Worm (Caenorhabditis elegans) whole organism, mixed stage, embryonic: ENCODE measurements around the gene T02C1.1.

Experiments
- M03D4.4 ChIP-seq: sonication (generic microtip); optimal IDR thresholded peaks from 2 replicates; lab custom pipeline; 2017; ENCODE audit warnings: mild to moderate bottlenecking, missing genetic modification characterization, missing compliant biosample characterization
- bed-3 ChIP-seq: fragments of 200-800 bp; sonication (Bioruptor generic); optimal IDR thresholded peaks from 3 replicates; lab custom pipeline; 2018; ENCODE audit warnings: mild to moderate bottlenecking, missing genetic modification characterization, moderate library complexity, missing compliant biosample characterization
- blmp-1 ChIP-seq: fragments of 150-350 bp; optimal IDR thresholded peaks from 2 replicates; lab custom pipeline; 2014; ENCODE audit warnings: missing biosample characterization, missing genetic modification characterization
- ceh-39 ChIP-seq: fragments of 150-350 bp; optimal IDR thresholded peaks from 2 replicates; lab custom pipeline; 2014; ENCODE audit warnings: missing biosample characterization, missing genetic modification characterization
- ceh-43 ChIP-seq: fragments of 200-800 bp; sonication (Bioruptor generic); optimal IDR thresholded peaks from 2 replicates; lab custom pipeline; 2018; ENCODE audit warnings: mild to moderate bottlenecking, missing genetic modification characterization, moderate library complexity, missing compliant biosample characterization
- ces-1 ChIP-seq: fragments of 150-350 bp; optimal IDR thresholded peaks from 2 replicates; lab custom pipeline; 2014; ENCODE audit warnings: missing biosample characterization, missing genetic modification reagents, missing genetic modification characterization
- cnd-1 ChIP-seq: fragments of 200-800 bp; sonication (Bioruptor generic); optimal IDR thresholded peaks from 2 replicates; lab custom pipeline; 2018; ENCODE audit warnings: mild to moderate bottlenecking, missing genetic modification characterization, missing compliant biosample characterization
- drap-1 ChIP-seq: fragments of 200-800 bp; sonication (Bioruptor generic); optimal IDR thresholded peaks from 3 replicates; lab custom pipeline; 2018; ENCODE audit warnings: mild to moderate bottlenecking, missing genetic modification characterization, missing compliant biosample characterization
- elt-1 ChIP-seq: sonication (generic microtip); optimal IDR thresholded peaks from 2 replicates; lab custom pipeline; 2017; ENCODE audit warnings: missing genetic modification characterization, mild to moderate bottlenecking, missing compliant biosample characterization, antibody characterized with exemption, moderate library complexity, borderline replicate concordance; ENCODE audit not compliant: insufficient read depth
- elt-3 ChIP-seq: fragments of 150-350 bp; optimal IDR thresholded peaks from 2 replicates; lab custom pipeline; 2014; ENCODE audit warnings: missing biosample characterization, missing genetic modification characterization
- flh-1 ChIP-seq: fragments of 200-800 bp; sonication (Bioruptor generic); optimal IDR thresholded peaks from 2 replicates; lab custom pipeline; 2018; ENCODE audit warnings: mild to moderate bottlenecking, missing genetic modification characterization, moderate library complexity, missing compliant biosample characterization
- ham-2 ChIP-seq: fragments of 200-800 bp; sonication (Bioruptor generic); optimal IDR thresholded peaks from 2 replicates; lab custom pipeline; 2018; ENCODE audit warnings: mild to moderate bottlenecking, missing genetic modification characterization, missing compliant biosample characterization
- hlh-1 ChIP-seq: fragments of 150-350 bp; optimal IDR thresholded peaks from 2 replicates; lab custom pipeline; 2014; ENCODE audit warnings: missing biosample characterization, missing genetic modification reagents, missing genetic modification characterization
- lin-13 ChIP-seq: fragments of 150-350 bp; optimal IDR thresholded peaks from 2 replicates; lab custom pipeline; 2014; ENCODE audit warnings: missing biosample characterization, missing genetic modification characterization
- lin-32 ChIP-seq: fragments of 200-800 bp; sonication (Bioruptor generic); optimal IDR thresholded peaks from 2 replicates; lab custom pipeline; 2018; ENCODE audit warnings: mild to moderate bottlenecking, missing genetic modification characterization, missing compliant biosample characterization
- lsy-2 ChIP-seq: fragments of 150-350 bp; optimal IDR thresholded peaks from 2 replicates; lab custom pipeline; 2014; ENCODE audit warnings: missing biosample characterization, missing genetic modification characterization
- mab-5 ChIP-seq: fragments of 150-350 bp; optimal IDR thresholded peaks from 2 replicates; lab custom pipeline; 2014; ENCODE audit warnings: missing biosample characterization, missing genetic modification characterization
- mep-1 ChIP-seq: fragments of 150-350 bp; optimal IDR thresholded peaks from 2 replicates; lab custom pipeline; 2017; ENCODE audit warnings: missing biosample characterization, missing genetic modification reagents, missing genetic modification characterization, inconsistent platforms
- mls-2 ChIP-seq: sonication (generic microtip); optimal IDR thresholded peaks from 2 replicates; lab custom pipeline; 2016; ENCODE audit warnings: mild to moderate bottlenecking, missing genetic modification characterization, moderate library complexity, missing compliant biosample characterization
- nhr-2 ChIP-seq: fragments of 150-350 bp; optimal IDR thresholded peaks from 2 replicates; lab custom pipeline; 2014; ENCODE audit warnings: missing biosample characterization, missing genetic modification characterization
- nhr-237 ChIP-seq: fragments of 150-350 bp; optimal IDR thresholded peaks from 2 replicates; lab custom pipeline; 2014; ENCODE audit warnings: missing biosample characterization, missing genetic modification characterization
- nhr-28 ChIP-seq: fragments of 150-350 bp; optimal IDR thresholded peaks from 2 replicates; lab custom pipeline; 2014; ENCODE audit warnings: missing biosample characterization, missing genetic modification characterization
- nhr-76 ChIP-seq: sonication (generic microtip); optimal IDR thresholded peaks from 2 replicates; lab custom pipeline; 2017; ENCODE audit warnings: missing biosample characterization, missing genetic modification characterization
- sem-2 ChIP-seq: fragments of 200-800 bp; sonication (Bioruptor generic); optimal IDR thresholded peaks from 2 replicates; lab custom pipeline; 2018; ENCODE audit warnings: mild to moderate bottlenecking, missing genetic modification characterization, missing compliant biosample characterization
- snpc-4 ChIP-seq: fragments of 150-350 bp; optimal IDR thresholded peaks from 2 replicates; lab custom pipeline; 2014; ENCODE audit warnings: missing biosample characterization, missing genetic modification characterization
- tbx-8 ChIP-seq: fragments of 200-800 bp; sonication (Bioruptor generic); optimal IDR thresholded peaks from 2 replicates; lab custom pipeline; 2018; ENCODE audit warnings: mild to moderate bottlenecking, missing genetic modification characterization, moderate library complexity, missing compliant biosample characterization
- unc-120 ChIP-seq: sonication (generic microtip); optimal IDR thresholded peaks from 2 replicates; lab custom pipeline; 2017; ENCODE audit warnings: missing genetic modification characterization, missing compliant biosample characterization; ENCODE audit not compliant: poor library complexity, severe bottlenecking
- unc-39 ChIP-seq: fragments of 150-350 bp; optimal IDR thresholded peaks from 2 replicates; lab custom pipeline; 2014; ENCODE audit warnings: missing biosample characterization, missing genetic modification characterization
- unc-62 ChIP-seq: fragments of 150-350 bp; optimal IDR thresholded peaks from 2 replicates; lab custom pipeline; 2014; ENCODE audit warnings: missing biosample characterization, missing genetic modification reagents, missing genetic modification characterization
- zip-8 ChIP-seq: fragments of 150-350 bp; optimal IDR thresholded peaks from 2 replicates; lab custom pipeline; 2014; ENCODE audit warnings: missing biosample characterization, missing genetic modification characterization
- ztf-11 ChIP-seq: fragments of 150-350 bp; optimal IDR thresholded peaks from 2 replicates; lab custom pipeline; 2014; ENCODE audit warnings: missing biosample characterization, missing genetic modification characterization

The T02C1.1 gene

DNA sequence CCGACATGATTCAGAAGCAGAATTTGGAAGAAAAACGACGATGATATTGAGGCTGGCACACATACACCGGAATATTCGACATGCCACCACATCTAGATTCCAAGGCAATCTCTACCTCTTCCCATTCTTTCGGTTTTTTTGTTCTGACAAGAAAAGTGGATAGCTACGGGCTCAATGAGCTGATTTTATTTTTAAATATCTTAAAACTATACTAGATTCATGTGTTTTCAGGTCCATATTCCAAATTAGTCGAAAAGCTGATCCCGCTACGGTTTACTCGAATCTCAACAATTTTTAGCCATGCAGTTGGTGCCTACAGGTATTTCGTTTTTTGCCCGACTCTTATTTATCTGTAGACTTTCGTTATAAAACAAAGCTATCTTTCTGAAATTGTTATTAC lies 4.7 kb upstream of the T02C1.1 start, which contains the start of gene dat-1:
Gene dat-1 (plus strand): TSS at position 301 of the 400 bp plus-strand sequence.
- TF ChIP-seq flh-1 (GFP tag; lab: Kevin White, UChicago) (no peak), hlh-1 (no peak), mls-2 (tag; lab: Kevin White, UChicago) (no peak), drap-1 (no peak), unc-62 (no peak), zip-8 (tag; lab: Kevin White, UChicago) (no peak), unc-39 (no peak), tbx-8 (GFP tag; lab: Kevin White, UChicago) (no peak), lin-13 (tag; lab: Kevin White, UChicago) (no peak), bed-3 (GFP tag; lab: Kevin White, UChicago) (no peak), mab-5 (tag; lab: Kevin White, UChicago) (no peak), nhr-76 (no peak), ces-1 (GFP tag; lab: Kevin White, UChicago) (no peak), mep-1 (tag; lab: Kevin White, UChicago) (no peak), lin-32 (no peak), blmp-1 (tag; lab: Kevin White, UChicago) (no peak), ham-2 (GFP tag; lab: Kevin White, UChicago) (no peak), lsy-2 (no peak), M03D4.4 (tag; lab: Kevin White, UChicago) (no peak), sem-2 (GFP tag; lab: Kevin White, UChicago) (no peak)
- TF ChIP-seq, all 35 proteins: peak for 0

DNA sequence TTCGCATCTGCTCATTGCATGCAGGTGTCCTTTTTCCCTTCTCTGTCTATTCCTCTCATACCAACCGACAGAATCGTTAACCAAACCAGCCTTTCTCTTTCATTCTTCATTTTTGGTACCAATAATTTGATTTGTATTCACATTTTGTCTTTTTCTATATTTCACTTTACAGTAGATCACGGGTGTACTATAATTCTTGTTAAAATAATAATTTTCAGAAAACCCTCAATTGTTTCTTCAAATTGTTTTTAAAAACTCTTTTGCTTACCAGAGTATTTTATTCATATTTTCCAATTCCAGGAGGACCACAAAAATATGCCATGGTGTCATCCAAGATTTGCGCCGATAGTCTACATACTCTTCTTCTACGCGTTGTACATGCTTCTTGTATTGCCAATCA lies 3.4 kb downstream of the T02C1.1 start, which contains the start of gene T02C1.2:
Gene T02C1.2 (plus strand): TSS at position 301 of the 400 bp plus-strand sequence.
- TF ChIP-seq unc-62 (no peak), ceh-43 (GFP tag; lab: Kevin White, UChicago) (no peak), ces-1 (GFP tag; lab: Kevin White, UChicago) (peak; percentile 6), elt-1 (tag; lab: Kevin White, UChicago) (no peak)

- TF ChIP-seq ham-2 (GFP tag; lab: Kevin White, UChicago) (no peak), blmp-1 (tag; lab: Kevin White, UChicago) (no peak)
Observed at ce11 chrIII:9254988-9255387, 7.7 kb downstream of the T02C1.1 start.

- TF ChIP-seq elt-1 (tag; lab: Kevin White, UChicago) (no peak), unc-120 (tag; lab: Kevin White, UChicago) (no peak), nhr-28 (no peak), ham-2 (GFP tag; lab: Kevin White, UChicago) (no peak), lin-13 (tag; lab: Kevin White, UChicago) (no peak), unc-39 (no peak), nhr-76 (no peak), lsy-2 (no peak), drap-1 (no peak), snpc-4 (no peak), mep-1 (tag; lab: Kevin White, UChicago) (no peak), ztf-11 (tag; lab: Kevin White, UChicago) (no peak), cnd-1 (tag; lab: Kevin White, UChicago) (no peak), bed-3 (GFP tag; lab: Kevin White, UChicago) (no peak), nhr-237 (tag; lab: Kevin White, UChicago) (no peak), zip-8 (tag; lab: Kevin White, UChicago) (no peak), blmp-1 (tag; lab: Kevin White, UChicago) (no peak)
Observed at ce11 chrIII:9255801-9256200, 8.5 kb downstream of the T02C1.1 start.

- TF ChIP-seq unc-120 (tag; lab: Kevin White, UChicago) (no peak), ceh-39 (tag; lab: Kevin White, UChicago) (no peak), sem-2 (GFP tag; lab: Kevin White, UChicago) (no peak), elt-3 (no peak), mep-1 (tag; lab: Kevin White, UChicago) (no peak), nhr-2 (no peak), ces-1 (GFP tag; lab: Kevin White, UChicago) (no peak), elt-1 (tag; lab: Kevin White, UChicago) (no peak), ztf-11 (tag; lab: Kevin White, UChicago) (no peak), bed-3 (GFP tag; lab: Kevin White, UChicago) (no peak)
Observed at ce11 chrIII:9256961-9257360, 9.6 kb downstream of the T02C1.1 start, which contains the start of gene M01A8.1. M01A8.1 (plus strand) TSS chrIII:9257261.
